Worm (Caenorhabditis elegans): Measurements from ENCODE around the gene glt-5.

Gene glt-5

ce11 chrII:9684175-9684574 lies 24.5 kb downstream of the glt-5 start:
- TF ChIP-seq B0310.2 (tag; optimal IDR thresholded peaks at IDR 0.05) (no peak), ama-1 (optimal IDR thresholded peaks at IDR 0.05) (no peak), hmg-4 (GFP tag; optimal IDR thresholded peaks at IDR 0.05) (no peak), tbx-11 (GFP tag; IDR thresholded peaks at IDR 0.05) (no peak), tra-4 (tag; optimal IDR thresholded peaks at IDR 0.05) (no peak), ceh-13 (GFP tag; optimal IDR thresholded peaks at IDR 0.05) (no peak), aly-1 (tag; optimal IDR thresholded peaks at IDR 0.05) (no peak), ceh-36 (tag; optimal IDR thresholded peaks at IDR 0.05) (no peak), flt-1 (GFP tag; IDR thresholded peaks at IDR 0.05) (no peak), scrt-1 (GFP tag; IDR thresholded peaks at IDR 0.05) (no peak), tbx-37 (GFP tag; conservative IDR thresholded peaks at IDR 0.05) (no peak), sea-1 (GFP tag; conservative IDR thresholded peaks at IDR 0.05) (no peak), ets-7 (tag; optimal IDR thresholded peaks at IDR 0.05) (no peak)

ce11 chrII:9682044-9682443 lies 26.6 kb downstream of the glt-5 start:
- TF ChIP-seq ets-7 (tag; optimal IDR thresholded peaks at IDR 0.05) (no peak), F13C5.2 (tag; optimal IDR thresholded peaks at IDR 0.05) (no peak), hmg-4 (GFP tag; optimal IDR thresholded peaks at IDR 0.05) (no peak), tbx-11 (GFP tag; IDR thresholded peaks at IDR 0.05) (no peak), tbx-37 (GFP tag; conservative IDR thresholded peaks at IDR 0.05) (no peak), B0310.2 (tag; optimal IDR thresholded peaks at IDR 0.05) (no peak), sea-1 (GFP tag; conservative IDR thresholded peaks at IDR 0.05) (no peak), hnd-1 (tag; optimal IDR thresholded peaks at IDR 0.05) (no peak), ceh-36 (tag; optimal IDR thresholded peaks at IDR 0.05) (no peak), tra-4 (tag; optimal IDR thresholded peaks at IDR 0.05) (no peak), aly-1 (tag; optimal IDR thresholded peaks at IDR 0.05) (no peak), ama-1 (optimal IDR thresholded peaks at IDR 0.05) (no peak), scrt-1 (GFP tag; IDR thresholded peaks at IDR 0.05) (no peak)

ce11 chrII:9680493-9680892 lies 28.2 kb downstream of the glt-5 start, which contains the start of gene ZK1320.13:
ZK1320.13 (plus strand) TSS chrII:9680793.
- no peak for TF ChIP-seq pes-1 (GFP tag; IDR thresholded peaks at IDR 0.05)
- no peak for TF ChIP-seq ceh-36 (tag; optimal IDR thresholded peaks at IDR 0.05)

- no peak for TF ChIP-seq F13C5.2 (tag; optimal IDR thresholded peaks at IDR 0.05)
- no peak for TF ChIP-seq tra-4 (tag; optimal IDR thresholded peaks at IDR 0.05)
- no peak for TF ChIP-seq B0310.2 (tag; optimal IDR thresholded peaks at IDR 0.05)
- no peak for TF ChIP-seq ama-1 (optimal IDR thresholded peaks at IDR 0.05)
- no peak for TF ChIP-seq aly-1 (tag; optimal IDR thresholded peaks at IDR 0.05)
- no peak for TF ChIP-seq hnd-1 (tag; optimal IDR thresholded peaks at IDR 0.05)
- no peak for TF ChIP-seq hmbx-1 (tag; optimal IDR thresholded peaks at IDR 0.05)
- no peak for TF ChIP-seq tbx-37 (GFP tag; conservative IDR thresholded peaks at IDR 0.05)
- no peak for TF ChIP-seq tbx-11 (GFP tag; IDR thresholded peaks at IDR 0.05)
- no peak for TF ChIP-seq flt-1 (GFP tag; IDR thresholded peaks at IDR 0.05)
- no peak for TF ChIP-seq hmg-4 (GFP tag; optimal IDR thresholded peaks at IDR 0.05)
- TF ChIP-seq scrt-1 (GFP tag; IDR thresholded peaks at IDR 0.05) = no peak
- no peak for TF ChIP-seq sea-1 (GFP tag; conservative IDR thresholded peaks at IDR 0.05)
- TF ChIP-seq pes-1 (GFP tag; IDR thresholded peaks at IDR 0.05) = no peak
Measured at ce11 chrII:9679842-9680241, 28.8 kb downstream of the glt-5 start.

- TF ChIP-seq B0310.2 (tag; optimal IDR thresholded peaks at IDR 0.05) (no peak), ceh-36 (tag; optimal IDR thresholded peaks at IDR 0.05) (no peak), ama-1 (optimal IDR thresholded peaks at IDR 0.05) (no peak), flt-1 (GFP tag; IDR thresholded peaks at IDR 0.05) (no peak), tbx-37 (GFP tag; conservative IDR thresholded peaks at IDR 0.05) (no peak), F13C5.2 (tag; optimal IDR thresholded peaks at IDR 0.05) (no peak), hmg-4 (GFP tag; optimal IDR thresholded peaks at IDR 0.05) (no peak), pes-1 (GFP tag; IDR thresholded peaks at IDR 0.05) (no peak), ceh-13 (GFP tag; optimal IDR thresholded peaks at IDR 0.05) (no peak), tra-4 (tag; optimal IDR thresholded peaks at IDR 0.05) (no peak), aly-1 (tag; optimal IDR thresholded peaks at IDR 0.05) (no peak), scrt-1 (GFP tag; IDR thresholded peaks at IDR 0.05) (no peak)
Measured at ce11 chrII:9677470-9677869, 31.2 kb downstream of the glt-5 start.

DNA sequence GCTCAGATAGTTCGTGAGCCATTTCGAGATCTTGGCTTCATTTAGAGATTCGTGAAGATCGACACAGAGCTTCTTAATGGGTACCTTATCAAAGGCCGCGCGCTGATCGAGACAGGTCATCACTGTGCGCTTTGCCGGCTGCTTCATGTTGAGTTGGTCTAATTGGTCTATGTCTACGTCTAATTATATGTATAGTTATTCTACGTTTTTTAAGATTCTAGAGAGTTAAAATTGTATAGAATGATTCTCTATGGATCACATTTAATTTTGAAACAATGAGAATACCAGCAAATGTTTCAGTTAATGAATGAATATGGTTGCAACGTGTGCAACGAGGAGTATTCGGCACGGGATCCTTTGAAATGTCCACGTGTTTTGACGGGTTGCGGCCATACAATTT lies 34.0 kb downstream of the glt-5 start, which contains the start of gene arc-1:
Gene arc-1, plus strand, starts transcription at position 301 of the 400 bp plus-strand sequence.
- TF ChIP-seq aly-1 (tag; optimal IDR thresholded peaks at IDR 0.05) (no peak), ceh-13 (GFP tag; optimal IDR thresholded peaks at IDR 0.05) (no peak), tbx-37 (GFP tag; conservative IDR thresholded peaks at IDR 0.05) (no peak), hmbx-1 (tag; optimal IDR thresholded peaks at IDR 0.05) (no peak), flt-1 (GFP tag; IDR thresholded peaks at IDR 0.05) (no peak), B0310.2 (tag; optimal IDR thresholded peaks at IDR 0.05) (no peak), tbx-11 (GFP tag; IDR thresholded peaks at IDR 0.05) (no peak), pes-1 (GFP tag; IDR thresholded peaks at IDR 0.05) (no peak), tra-4 (tag; optimal IDR thresholded peaks at IDR 0.05) (no peak)

DNA sequence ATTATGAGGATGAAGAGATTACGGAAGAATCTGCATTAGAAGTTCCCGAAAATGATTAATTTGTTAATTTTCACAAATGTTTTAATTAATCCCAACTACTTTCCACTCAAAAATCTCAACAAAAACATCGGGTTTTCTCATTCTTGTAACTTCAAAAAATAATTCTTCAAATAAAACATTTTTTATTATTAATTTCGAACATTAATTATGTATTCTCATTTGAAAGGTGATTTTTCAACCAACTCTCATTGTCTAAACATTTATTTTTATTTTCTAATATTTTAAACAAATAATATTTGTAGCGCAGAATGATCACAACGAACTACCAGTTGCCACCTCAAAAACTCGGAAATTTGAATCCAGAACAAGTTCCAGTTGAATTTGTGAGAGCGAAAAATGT lies 37.4 kb downstream of the glt-5 start, which contains the start of gene ZK1320.7:
Gene ZK1320.7, plus strand, starts transcription at position 301 of the 400 bp plus-strand sequence.
- TF ChIP-seq hmg-4 (GFP tag; optimal IDR thresholded peaks at IDR 0.05) (no peak), pes-1 (GFP tag; IDR thresholded peaks at IDR 0.05) (no peak), tbx-11 (GFP tag; IDR thresholded peaks at IDR 0.05) (no peak), scrt-1 (GFP tag; IDR thresholded peaks at IDR 0.05) (no peak), F13C5.2 (tag; optimal IDR thresholded peaks at IDR 0.05) (no peak), hnd-1 (tag; optimal IDR thresholded peaks at IDR 0.05) (no peak), sea-1 (GFP tag; conservative IDR thresholded peaks at IDR 0.05) (no peak), ceh-36 (tag; optimal IDR thresholded peaks at IDR 0.05) (no peak), tra-4 (tag; optimal IDR thresholded peaks at IDR 0.05) (no peak), ama-1 (optimal IDR thresholded peaks at IDR 0.05) (no peak), tbx-37 (GFP tag; conservative IDR thresholded peaks at IDR 0.05) (no peak), aly-1 (tag; optimal IDR thresholded peaks at IDR 0.05) (no peak), ets-7 (tag; optimal IDR thresholded peaks at IDR 0.05) (no peak), ceh-13 (GFP tag; optimal IDR thresholded peaks at IDR 0.05) (no peak), hmbx-1 (tag; optimal IDR thresholded peaks at IDR 0.05) (no peak), flt-1 (GFP tag; IDR thresholded peaks at IDR 0.05) (no peak), B0310.2 (tag; optimal IDR thresholded peaks at IDR 0.05) (no peak)

ce11 chrII:9668959-9669358 lies 39.7 kb downstream of the glt-5 start, which contains the start of gene taf-8:
taf-8 (plus strand) TSS chrII:9669318.
- TF ChIP-seq F13C5.2 (tag; optimal IDR thresholded peaks at IDR 0.05) (peak; percentile 7), sea-1 (GFP tag; conservative IDR thresholded peaks at IDR 0.05) (no peak), ama-1 (optimal IDR thresholded peaks at IDR 0.05) (no peak)

Measured in whole organism, early embryonic.